Worm (Caenorhabditis elegans) whole organism, young adult: Measurements from ENCODE around the gene comt-2.

Source experiments
- C06A6.2 ChIP-seq: fragments of 200-800 bp; sonication (Bioruptor generic); conservative IDR thresholded peaks from 2 replicates; pipeline ENCODE4 v1.3.6; 2022; ENCODE audit warnings: missing genetic modification characterization, missing compliant biosample characterization
- F39B2.1 ChIP-seq: fragments of 200-800 bp; sonication (Bioruptor generic); IDR thresholded peaks from 2 replicates; pipeline ENCODE4 v1.3.6; 2022; ENCODE audit warnings: missing genetic modification reagents, missing genetic modification characterization, missing compliant biosample characterization
- F57A8.1 ChIP-seq: fragments of 200-800 bp; sonication (Bioruptor generic); optimal IDR thresholded peaks from 2 replicates; lab custom pipeline; 2018; ENCODE audit warnings: mild to moderate bottlenecking, missing genetic modification characterization, moderate library complexity, missing compliant biosample characterization
- T07F8.4 ChIP-seq: sonication (generic microtip); optimal IDR thresholded peaks from 2 replicates; lab custom pipeline; 2016; ENCODE audit warnings: mild to moderate bottlenecking, missing genetic modification characterization, moderate library complexity, missing compliant biosample characterization
- Y95B8A.8 ChIP-seq: fragments of 200-800 bp; sonication (Bioruptor generic); IDR thresholded peaks from 2 replicates; pipeline ENCODE4 v1.3.6; 2022; ENCODE audit warnings: missing genetic modification reagents, missing genetic modification characterization, missing compliant biosample characterization
- ZK185.1 ChIP-seq: sonication (generic microtip); optimal IDR thresholded peaks from 2 replicates; lab custom pipeline; 2016; ENCODE audit warnings: mild to moderate bottlenecking, missing genetic modification characterization, missing compliant biosample characterization; ENCODE audit not compliant: poor library complexity, severe bottlenecking
- akir-1 ChIP-seq: fragments of 200-800 bp; sonication (Bioruptor generic); optimal IDR thresholded peaks from 2 replicates; lab custom pipeline; 2018; ENCODE audit warnings: mild to moderate bottlenecking, missing genetic modification characterization, moderate library complexity, missing compliant biosample characterization
- athp-1 ChIP-seq: sonication (generic microtip); optimal IDR thresholded peaks from 2 replicates; lab custom pipeline; 2017; ENCODE audit warnings: mild to moderate bottlenecking, missing genetic modification characterization, missing compliant biosample characterization
- attf-3 ChIP-seq: fragments of 200-800 bp; sonication (Bioruptor generic); conservative IDR thresholded peaks from 2 replicates; pipeline ENCODE4 v1.3.6; 2022; ENCODE audit warnings: missing genetic modification reagents, missing genetic modification characterization, missing compliant biosample characterization
- ccch-3 ChIP-seq: fragments of 200-800 bp; sonication (Bioruptor generic); optimal IDR thresholded peaks from 2 replicates; lab custom pipeline; 2018; ENCODE audit warnings: mild to moderate bottlenecking, missing genetic modification characterization, missing compliant biosample characterization
- cebp-1 ChIP-seq, 2 experiments: fragments of 200-800 bp in 1 of 2; sonication (Bioruptor generic) in 1 of 2; sonication (generic microtip) in 1 of 2; IDR thresholded peaks in 1 of 2; optimal IDR thresholded peaks in 1 of 2; 2 replicates each; pipeline versions ENCODE4 v1.3.6 to Lab custom; 2017 to 2022; ENCODE audit warnings: missing compliant biosample characterization in 2 of 2, missing genetic modification characterization in 2 of 2, mild to moderate bottlenecking in 1 of 2, missing genetic modification reagents in 1 of 2, moderate library complexity in 1 of 2
- ceh-40 ChIP-seq: fragments of 200-800 bp; sonication (Bioruptor generic); IDR thresholded peaks from 2 replicates; pipeline ENCODE4 v1.3.6; 2022; ENCODE audit warnings: missing genetic modification characterization, missing compliant biosample characterization
- ceh-58 ChIP-seq: fragments of 200-800 bp; sonication (Bioruptor generic); IDR thresholded peaks from 2 replicates; pipeline ENCODE4 v1.3.6; 2022; ENCODE audit warnings: missing genetic modification characterization, missing compliant biosample characterization
- ceh-79 ChIP-seq: sonication (generic microtip); optimal IDR thresholded peaks from 2 replicates; lab custom pipeline; 2017; ENCODE audit warnings: mild to moderate bottlenecking, missing genetic modification characterization, missing compliant biosample characterization
- chd-7 ChIP-seq: sonication (generic microtip); optimal IDR thresholded peaks from 2 replicates; lab custom pipeline; 2016; ENCODE audit warnings: mild to moderate bottlenecking, missing genetic modification characterization, moderate library complexity, missing compliant biosample characterization
- dpff-1 ChIP-seq: sonication (generic microtip); optimal IDR thresholded peaks from 2 replicates; lab custom pipeline; 2017; ENCODE audit warnings: mild to moderate bottlenecking, missing genetic modification characterization, missing compliant biosample characterization
- him-1 ChIP-seq: sonication (generic microtip); optimal IDR thresholded peaks from 2 replicates; lab custom pipeline; 2016; ENCODE audit warnings: missing genotype, missing genetic modification reagents, missing genetic modification characterization, missing compliant biosample characterization
- hlh-12 ChIP-seq: sonication (generic microtip); optimal IDR thresholded peaks from 2 replicates; lab custom pipeline; 2016; ENCODE audit warnings: missing genetic modification characterization, missing compliant biosample characterization
- hlh-26 ChIP-seq: fragments of 200-800 bp; sonication (Bioruptor generic); conservative IDR thresholded peaks from 2 replicates; pipeline ENCODE4 v1.3.6; 2022; ENCODE audit warnings: missing genetic modification reagents, missing genetic modification characterization, missing compliant biosample characterization
- hsf-1 ChIP-seq: fragments of 200-800 bp; sonication (Bioruptor generic); IDR thresholded peaks from 2 replicates; pipeline ENCODE4 v1.3.6; 2022; ENCODE audit warnings: missing genetic modification reagents, missing genetic modification characterization, missing compliant biosample characterization
- lin-35 ChIP-seq, 3 experiments: fragments of 150-350 bp in 2 of 3; sonication (generic microtip) in 1 of 3; optimal IDR thresholded peaks; 2 replicates each; lab custom pipeline; 2014 to 2018; ENCODE audit warnings: missing biosample characterization in 3 of 3, missing genetic modification characterization in 3 of 3, missing genetic modification reagents in 3 of 3
- lin-40 ChIP-seq: sonication (generic microtip); optimal IDR thresholded peaks from 2 replicates; lab custom pipeline; 2016; ENCODE audit warnings: missing genetic modification characterization, mild to moderate bottlenecking, missing compliant biosample characterization, missing genotype, missing genetic modification reagents
- lin-54 ChIP-seq: fragments of 200-800 bp; sonication (Bioruptor generic); optimal IDR thresholded peaks from 2 replicates; lab custom pipeline; 2018; ENCODE audit warnings: mild to moderate bottlenecking, missing genetic modification characterization, missing compliant biosample characterization
- madf-3 ChIP-seq: fragments of 200-800 bp; sonication (Bioruptor generic); IDR thresholded peaks from 2 replicates; pipeline ENCODE4 v1.3.6; 2022; ENCODE audit warnings: missing genetic modification reagents, missing genetic modification characterization, missing compliant biosample characterization
- madf-8 ChIP-seq: fragments of 200-800 bp; sonication (Bioruptor generic); conservative IDR thresholded peaks from 2 replicates; pipeline ENCODE4 v1.3.6; 2022; ENCODE audit warnings: missing genetic modification reagents, missing genetic modification characterization, missing compliant biosample characterization
- mcd-1 ChIP-seq: fragments of 200-800 bp; sonication (Bioruptor generic); IDR thresholded peaks from 2 replicates; pipeline ENCODE4 v1.3.6; 2022; ENCODE audit warnings: missing genetic modification reagents, missing genetic modification characterization, missing compliant biosample characterization
- nfya-1 ChIP-seq: sonication (generic microtip); optimal IDR thresholded peaks from 2 replicates; lab custom pipeline; 2017; ENCODE audit warnings: antibody characterized with exemption, missing compliant biosample characterization, missing genetic modification characterization, borderline replicate concordance; ENCODE audit not compliant: insufficient read depth
- nfya-2 ChIP-seq: fragments of 200-800 bp; sonication (Bioruptor generic); IDR thresholded peaks from 2 replicates; pipeline ENCODE4 v1.3.6; 2022; ENCODE audit warnings: missing genetic modification reagents, missing genetic modification characterization, missing compliant biosample characterization
- nhr-27 ChIP-seq: fragments of 200-800 bp; sonication (Bioruptor generic); optimal IDR thresholded peaks from 2 replicates; lab custom pipeline; 2018; ENCODE audit warnings: mild to moderate bottlenecking, missing genetic modification characterization, moderate library complexity, missing compliant biosample characterization
- nhr-80 ChIP-seq: sonication (generic microtip); optimal IDR thresholded peaks from 2 replicates; lab custom pipeline; 2016; ENCODE audit warnings: missing genetic modification characterization, missing compliant biosample characterization
- rec-8 ChIP-seq, 2 experiments: sonication (generic microtip); optimal IDR thresholded peaks; 2 replicates each; lab custom pipeline; 2016; ENCODE audit warnings: mild to moderate bottlenecking in 2 of 2, missing genetic modification characterization in 2 of 2, missing genetic modification reagents in 2 of 2, missing genotype in 2 of 2, missing biosample characterization in 1 of 2, missing compliant biosample characterization in 1 of 2, moderate library complexity in 1 of 2
- repo-1 ChIP-seq: sonication (generic microtip); optimal IDR thresholded peaks from 2 replicates; lab custom pipeline; 2017; ENCODE audit warnings: mild to moderate bottlenecking, missing genetic modification characterization, missing compliant biosample characterization
- rpc-1 ChIP-seq, 2 experiments: fragments of 150-350 bp in 1 of 2; sonication (generic microtip) in 1 of 2; optimal IDR thresholded peaks; 2 replicates each; lab custom pipeline; 2014 to 2018; ENCODE audit warnings: missing biosample characterization in 1 of 2, missing genetic modification characterization in 1 of 2, missing genetic modification reagents in 1 of 2, missing genotype in 1 of 2
- sea-2 ChIP-seq: fragments of 200-800 bp; sonication (Bioruptor generic); IDR thresholded peaks from 2 replicates; pipeline ENCODE4 v1.3.6; 2022; ENCODE audit warnings: missing genetic modification characterization, missing compliant biosample characterization
- snpc-4 ChIP-seq, 5 experiments: fragments of 150-350 bp in 1 of 5; sonication (generic microtip) in 4 of 5; optimal IDR thresholded peaks; 2 replicates each; lab custom pipeline; 2014 to 2018; ENCODE audit warnings: missing genetic modification characterization in 5 of 5, missing biosample characterization in 3 of 5, antibody characterized with exemption in 2 of 5, mild to moderate bottlenecking in 2 of 5, missing compliant biosample characterization in 2 of 5, missing genotype in 2 of 5, moderate library complexity in 2 of 5, missing genetic modification reagents in 1 of 5
- tbp1 ChIP-seq: fragments of 200-800 bp; sonication (Bioruptor generic); optimal IDR thresholded peaks from 2 replicates; lab custom pipeline; 2018; ENCODE audit warnings: mild to moderate bottlenecking, missing genetic modification characterization, missing compliant biosample characterization
- unc-62 ChIP-seq: fragments of 150-350 bp; optimal IDR thresholded peaks from 2 replicates; lab custom pipeline; 2014; ENCODE audit warnings: missing biosample characterization, missing genetic modification reagents, missing genetic modification characterization
- ztf-18 ChIP-seq: sonication (generic microtip); optimal IDR thresholded peaks from 2 replicates; lab custom pipeline; 2016; ENCODE audit warnings: missing genotype, mild to moderate bottlenecking, missing genetic modification characterization, missing compliant biosample characterization
- ztf-22 ChIP-seq: fragments of 200-800 bp; sonication (Bioruptor generic); optimal IDR thresholded peaks from 2 replicates; lab custom pipeline; 2018; ENCODE audit warnings: mild to moderate bottlenecking, missing genetic modification characterization, moderate library complexity, missing compliant biosample characterization
- ztf-25 ChIP-seq: fragments of 200-800 bp; sonication (Bioruptor generic); IDR thresholded peaks from 2 replicates; pipeline ENCODE4 v1.3.6; 2022; ENCODE audit warnings: missing genetic modification reagents, missing genetic modification characterization, missing compliant biosample characterization
- ztf-3 ChIP-seq: fragments of 200-800 bp; sonication (Bioruptor generic); optimal IDR thresholded peaks from 2 replicates; lab custom pipeline; 2018; ENCODE audit warnings: mild to moderate bottlenecking, missing genetic modification characterization, missing compliant biosample characterization

The comt-2 gene

DNA sequence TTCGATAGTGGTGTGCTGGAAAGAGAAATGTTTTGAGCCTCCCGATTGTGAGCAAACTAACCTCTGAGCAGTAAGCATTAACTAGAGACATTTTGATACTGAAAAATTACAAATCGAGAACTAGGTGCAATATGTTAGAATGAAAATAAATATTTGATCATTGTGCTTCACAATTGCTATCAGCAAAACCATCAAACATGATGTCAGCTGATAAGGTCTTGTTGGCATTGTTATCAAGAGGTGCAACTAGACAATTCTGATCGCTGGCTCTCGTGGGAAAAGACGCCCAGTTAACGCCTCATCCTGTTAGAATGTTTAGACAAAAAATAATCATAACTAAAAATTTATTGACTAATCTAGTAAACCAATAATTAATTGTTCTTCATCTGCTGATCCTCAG, at the start of gene comt-2:
comt-2 (minus strand) TSS at position 131 of the 400 bp plus-strand sequence.
- TF ChIP-seq ztf-18 (tag; lab: Kevin White, UChicago), result no peak
- peak; percentile 49 for TF ChIP-seq nhr-80 (tag; lab: Kevin White, UChicago)
- TF ChIP-seq, all 124 proteins: peak for 1

DNA sequence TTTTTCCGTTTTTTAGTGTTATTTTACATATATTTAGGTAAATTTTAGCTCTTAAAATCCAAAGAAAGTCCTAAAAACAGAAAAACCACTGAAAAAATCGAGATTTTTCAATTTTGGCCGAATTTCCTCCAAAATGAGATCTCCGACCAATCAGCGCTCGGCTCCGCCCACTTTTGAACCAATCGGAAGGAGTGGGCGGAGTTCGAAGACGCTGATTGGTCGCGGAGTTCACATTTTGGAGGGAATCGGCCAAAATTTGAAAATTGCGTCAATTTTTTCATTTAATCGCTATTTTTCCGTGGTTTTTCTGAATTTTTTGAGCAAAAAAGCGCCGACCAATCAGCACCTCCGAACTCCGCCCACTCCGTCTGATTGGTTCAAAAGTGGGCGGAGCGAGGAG, 46.4 kb upstream of the comt-2 start:
- TF ChIP-seq madf-3 (GFP tag; lab: Robert Waterston, UW), result no peak
- TF ChIP-seq ztf-3 (GFP tag; lab: Kevin White, UChicago), result no peak
- no peak for TF ChIP-seq ztf-22 (GFP tag; lab: Kevin White, UChicago)
- TF ChIP-seq lin-40 (tag; lab: Kevin White, UChicago), result no peak
- no peak for TF ChIP-seq him-1
- no peak for TF ChIP-seq unc-62 (GFP tag; lab: Kevin White, UChicago)
- no peak for TF ChIP-seq ceh-79 (tag; lab: Kevin White, UChicago)
- no peak for TF ChIP-seq hlh-26 (GFP tag; lab: Robert Waterston, UW)
- no peak for TF ChIP-seq ccch-3 (GFP tag; lab: Kevin White, UChicago)
- TF ChIP-seq ceh-40 (GFP tag; lab: Robert Waterston, UW), result no peak
- TF ChIP-seq, all 124 proteins: peak for 0

DNA sequence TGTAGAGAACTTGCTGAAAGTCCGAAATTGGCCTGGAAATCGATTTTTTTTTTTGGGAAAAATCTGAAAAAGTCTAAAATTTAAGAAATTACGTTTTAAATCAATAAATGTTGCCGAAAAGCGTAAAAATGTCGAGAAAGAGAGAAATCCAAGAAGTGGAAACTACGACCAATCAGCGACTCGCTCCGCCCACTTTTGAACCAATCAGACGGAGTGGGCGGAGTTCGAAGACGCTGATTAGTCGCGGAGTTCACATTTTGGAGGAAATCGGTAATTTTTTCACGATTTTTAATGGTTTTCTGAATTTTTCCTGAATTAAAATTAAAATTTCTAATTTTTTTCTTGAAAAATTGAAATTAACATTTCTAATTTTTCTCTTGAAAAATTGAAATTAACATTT, 45.4 kb upstream of the comt-2 start:
- TF ChIP-seq unc-62 (GFP tag; lab: Kevin White, UChicago) (no peak), nfya-2 (no peak)

DNA sequence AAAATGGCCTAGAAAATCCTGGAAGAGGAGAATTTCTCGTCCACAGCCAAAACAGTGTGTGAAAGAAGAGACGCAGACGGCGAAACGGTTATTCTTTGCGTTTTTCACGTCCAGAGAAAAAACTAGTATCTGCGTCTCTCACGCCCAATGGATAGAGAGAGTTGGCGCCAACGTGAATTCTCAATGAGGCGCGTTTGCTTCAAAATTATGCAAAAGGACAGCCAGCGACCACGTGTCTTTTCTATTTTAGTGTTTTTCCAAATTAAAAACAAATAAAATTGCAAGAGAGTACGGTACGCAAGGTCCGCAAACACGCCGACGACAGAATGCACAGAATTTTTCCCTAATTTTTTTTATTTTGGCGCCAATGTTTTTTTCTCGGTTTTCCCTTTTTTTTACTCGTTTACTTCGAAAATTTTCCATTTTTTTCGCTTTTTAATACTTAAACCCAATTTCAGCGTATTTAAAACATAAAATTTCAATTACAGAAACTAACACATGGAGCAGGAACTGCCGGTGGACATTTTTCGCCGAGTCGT, 43.7 kb upstream of the comt-2 start, which contains the start of gene Y32B12B.2:
Y32B12B.2 (plus strand) TSS at position 489 of the 539 bp plus-strand sequence.
- no peak for TF ChIP-seq nfya-1 (tag; lab: Kevin White, UChicago)
- TF ChIP-seq lin-35 (GFP tag; optimal IDR thresholded peaks at IDR 0.05; lab: Kevin White, UChicago), result no peak
- TF ChIP-seq rec-8 (tag; optimal IDR thresholded peaks at IDR 0.05; lab: Kevin White, UChicago), result no peak
- TF ChIP-seq madf-8 (GFP tag; lab: Robert Waterston, UW), result peak; percentile 40
- no peak for TF ChIP-seq rpc-1 (optimal IDR thresholded peaks at IDR 0.05; lab: Kevin White, UChicago)
- TF ChIP-seq rpc-1 (tag; optimal IDR thresholded peaks at IDR 0.05; lab: Kevin White, UChicago), result no peak
- no peak for TF ChIP-seq ztf-25 (GFP tag; lab: Robert Waterston, UW)
- no peak for TF ChIP-seq ZK185.1
- TF ChIP-seq T07F8.4 (tag; lab: Kevin White, UChicago), result no peak
- no peak for TF ChIP-seq repo-1
- no peak for TF ChIP-seq hlh-26 (GFP tag; lab: Robert Waterston, UW)
- TF ChIP-seq snpc-4 (GFP tag; optimal IDR thresholded peaks at IDR 0.05; lab: Kevin White, UChicago), result no peak
- peak in 2 of 4 experiments; percentile 52 to 73 for TF ChIP-seq snpc-4 (tag; optimal IDR thresholded peaks at IDR 0.05; lab: Kevin White, UChicago)
- TF ChIP-seq lin-54 (GFP tag; lab: Kevin White, UChicago), result peak; percentile 57
- no peak for TF ChIP-seq nhr-27 (tag; lab: Kevin White, UChicago)
- TF ChIP-seq chd-7 (tag; lab: Kevin White, UChicago), result no peak
- TF ChIP-seq tbp1 (GFP tag; lab: Kevin White, UChicago), result peak; percentile 40
- TF ChIP-seq akir-1 (GFP tag; lab: Kevin White, UChicago), result no peak
- TF ChIP-seq sea-2 (GFP tag; lab: Robert Waterston, UW), result 0 out of 2 replicates have a peak, but pooled peaks have one; percentile 32
- TF ChIP-seq attf-3 (GFP tag; lab: Robert Waterston, UW), result no peak; the same call in 1 of the 2 replicates
- peak; percentile 9 for TF ChIP-seq athp-1
- no peak for TF ChIP-seq ceh-58 (GFP tag; lab: Robert Waterston, UW)
- TF ChIP-seq F57A8.1, result no peak
- no peak for TF ChIP-seq dpff-1 (tag; lab: Kevin White, UChicago)
- peak; percentile 61 for TF ChIP-seq hsf-1 (GFP tag; lab: Robert Waterston, UW)
- peak; percentile 85 for TF ChIP-seq mcd-1 (GFP tag; lab: Robert Waterston, UW)
- TF ChIP-seq hlh-12 (tag; lab: Kevin White, UChicago), result no peak
- no peak for TF ChIP-seq F39B2.1 (GFP tag; lab: Robert Waterston, UW)
- no peak for TF ChIP-seq C06A6.2
- no peak for TF ChIP-seq ztf-3 (GFP tag; lab: Kevin White, UChicago)
- no peak for TF ChIP-seq Y95B8A.8 (GFP tag; lab: Robert Waterston, UW)
- 0 out of 2 replicates have a peak, but pooled peaks have one; percentile 32 for TF ChIP-seq cebp-1 (GFP tag; IDR thresholded peaks at IDR 0.05; lab: Robert Waterston, UW)
- TF ChIP-seq cebp-1 (tag; optimal IDR thresholded peaks at IDR 0.05; lab: Kevin White, UChicago), result no peak
